Fruit fly (Drosophila melanogaster) whole organism, prepupa: Measurements from ENCODE around the gene Pus1.
A peak's percentile ranks its signal among the peaks of the same experiment; 100 is the strongest.

ENCODE experiments used
- Blimp-1 ChIP-seq: fragments of 200-800 bp; sonication (Bioruptor generic); optimal IDR thresholded peaks from 3 replicates; lab custom pipeline; 2017; ENCODE audit warnings: missing biosample characterization, missing genetic modification characterization, mild to moderate bottlenecking, moderate library complexity, missing genetic modification reagents
- CG10631 ChIP-seq: fragments of 200-800 bp; sonication (Bioruptor generic); optimal IDR thresholded peaks from 2 replicates; lab custom pipeline; 2016; ENCODE audit warnings: missing biosample characterization, missing genetic modification characterization
- CG10669 ChIP-seq: fragments of 200-800 bp; sonication (Bioruptor generic); optimal IDR thresholded peaks from 3 replicates; lab custom pipeline; 2018; ENCODE audit warnings: missing biosample characterization, mild to moderate bottlenecking, missing genetic modification characterization, moderate library complexity
- CG11294 ChIP-seq: fragments of 200-800 bp; sonication (Bioruptor generic); IDR thresholded peaks from 2 replicates; pipeline ENCODE4 v1.3.6; 2022; ENCODE audit warnings: missing biosample characterization, missing genetic modification characterization
- CG11902 ChIP-seq: fragments of 200-800 bp; sonication (Bioruptor generic); optimal IDR thresholded peaks from 3 replicates; lab custom pipeline; 2016; ENCODE audit warnings: missing biosample characterization, missing genetic modification characterization
- CG16779 ChIP-seq: fragments of 200-800 bp; sonication (Bioruptor generic); optimal IDR thresholded peaks from 3 replicates; lab custom pipeline; 2017; ENCODE audit warnings: missing biosample characterization, mild to moderate bottlenecking, missing genetic modification characterization
- CG31627 ChIP-seq: fragments of 200-800 bp; sonication (Bioruptor generic); optimal IDR thresholded peaks from 3 replicates; lab custom pipeline; 2016; ENCODE audit warnings: missing biosample characterization, missing genetic modification characterization
- CG32006 ChIP-seq: fragments of 200-800 bp; sonication (Bioruptor generic); optimal IDR thresholded peaks from 3 replicates; lab custom pipeline; 2017; ENCODE audit warnings: missing biosample characterization, mild to moderate bottlenecking, missing genetic modification characterization
- CG34406 ChIP-seq: fragments of 200-800 bp; sonication (Bioruptor generic); optimal IDR thresholded peaks from 3 replicates; lab custom pipeline; 2016; ENCODE audit warnings: missing biosample characterization, missing genetic modification characterization
- CG3919 ChIP-seq: fragments of 200-800 bp; sonication (Bioruptor generic); optimal IDR thresholded peaks from 3 replicates; lab custom pipeline; 2016; ENCODE audit warnings: missing biosample characterization, missing genetic modification characterization
- CG4318 ChIP-seq: fragments of 200-800 bp; sonication (Bioruptor generic); optimal IDR thresholded peaks from 3 replicates; lab custom pipeline; 2017; ENCODE audit warnings: missing biosample characterization, mild to moderate bottlenecking, missing genetic modification characterization
- CG6163 ChIP-seq: fragments of 200-800 bp; sonication (Bioruptor generic); IDR thresholded peaks from 3 replicates; pipeline ENCODE4 v1.3.6; 2022; ENCODE audit warnings: missing biosample characterization, missing genetic modification characterization
- CG6276 ChIP-seq: fragments of 200-800 bp; sonication (Bioruptor generic); optimal IDR thresholded peaks from 2 replicates; lab custom pipeline; 2017; ENCODE audit warnings: missing biosample characterization, mild to moderate bottlenecking, missing genetic modification characterization
- CG6808 ChIP-seq: fragments of 200-800 bp; sonication (Bioruptor generic); optimal IDR thresholded peaks from 3 replicates; lab custom pipeline; 2017; ENCODE audit warnings: missing biosample characterization, missing genetic modification characterization, mild to moderate bottlenecking, moderate library complexity, missing genetic modification reagents
- CG6854 ChIP-seq: fragments of 200-800 bp; sonication (Bioruptor generic); optimal IDR thresholded peaks from 2 replicates; lab custom pipeline; 2017; ENCODE audit warnings: missing biosample characterization, mild to moderate bottlenecking, missing genetic modification characterization
- CG8119 ChIP-seq: fragments of 200-800 bp; sonication (Bioruptor generic); IDR thresholded peaks from 3 replicates; pipeline ENCODE4 v1.3.6; 2022; ENCODE audit warnings: missing biosample characterization, missing genetic modification characterization
- CG8319 ChIP-seq: fragments of 200-800 bp; sonication (Bioruptor generic); optimal IDR thresholded peaks from 3 replicates; lab custom pipeline; 2016; ENCODE audit warnings: missing biosample characterization, missing genetic modification characterization
- CG8632 ChIP-seq: fragments of 200-800 bp; sonication (Bioruptor generic); optimal IDR thresholded peaks from 3 replicates; lab custom pipeline; 2016; ENCODE audit warnings: missing biosample characterization, missing genetic modification characterization
- CG9139 ChIP-seq: fragments of 200-800 bp; sonication (Bioruptor generic); optimal IDR thresholded peaks from 3 replicates; lab custom pipeline; 2017; ENCODE audit warnings: missing biosample characterization, mild to moderate bottlenecking, missing genetic modification characterization
- Eip75B ChIP-seq: fragments of 200-800 bp; sonication (Bioruptor generic); optimal IDR thresholded peaks from 3 replicates; lab custom pipeline; 2016; ENCODE audit warnings: missing biosample characterization, missing genetic modification characterization
- Eip93F ChIP-seq: fragments of 200-800 bp; sonication (Bioruptor generic); optimal IDR thresholded peaks from 2 replicates; lab custom pipeline; 2016; ENCODE audit warnings: missing biosample characterization, mild to moderate bottlenecking, missing genetic modification characterization
- Ets21C ChIP-seq: fragments of 200-800 bp; sonication (Bioruptor generic); optimal IDR thresholded peaks from 3 replicates; lab custom pipeline; 2016; ENCODE audit warnings: missing biosample characterization, missing genetic modification characterization
- Ets96B ChIP-seq: fragments of 200-800 bp; optimal IDR thresholded peaks from 2 replicates; lab custom pipeline; 2019; ENCODE audit warnings: missing biosample characterization, mild to moderate bottlenecking, missing genetic modification characterization, moderate library complexity
- Gug ChIP-seq: fragments of 200-800 bp; sonication (Bioruptor generic); IDR thresholded peaks from 2 replicates; pipeline ENCODE4 v1.3.6; 2022; ENCODE audit warnings: missing biosample characterization, missing genetic modification characterization
- Hr38 ChIP-seq: sonication (Bioruptor generic); optimal IDR thresholded peaks from 2 replicates; lab custom pipeline; 2016; ENCODE audit warnings: missing biosample characterization, missing genetic modification characterization
- Hr39 ChIP-seq: fragments of 200-800 bp; sonication (Bioruptor generic); optimal IDR thresholded peaks from 2 replicates; lab custom pipeline; 2016; ENCODE audit warnings: missing biosample characterization, missing genetic modification characterization
- Lpt ChIP-seq: fragments of 200-800 bp; sonication (Bioruptor generic); optimal IDR thresholded peaks from 3 replicates; lab custom pipeline; 2016; ENCODE audit warnings: missing biosample characterization, missing genetic modification characterization
- Met ChIP-seq: fragments of 200-800 bp; sonication (Bioruptor generic); optimal IDR thresholded peaks from 3 replicates; lab custom pipeline; 2016; ENCODE audit warnings: missing biosample characterization, missing genetic modification characterization
- OdsH ChIP-seq: fragments of 200-800 bp; sonication (Bioruptor generic); optimal IDR thresholded peaks from 3 replicates; lab custom pipeline; 2016; ENCODE audit warnings: missing biosample characterization, missing genetic modification characterization
- Sox102F ChIP-seq: fragments of 200-800 bp; sonication (Bioruptor generic); optimal IDR thresholded peaks from 2 replicates; lab custom pipeline; 2016; ENCODE audit warnings: missing biosample characterization, mild to moderate bottlenecking, missing genetic modification characterization
- Sox14 ChIP-seq: fragments of 200-800 bp; sonication (Bioruptor generic); optimal IDR thresholded peaks from 3 replicates; lab custom pipeline; 2016; ENCODE audit warnings: missing biosample characterization, missing genetic modification characterization
- Sox15 ChIP-seq: fragments of 200-800 bp; sonication (Bioruptor generic); optimal IDR thresholded peaks from 3 replicates; lab custom pipeline; 2016; ENCODE audit warnings: missing biosample characterization, missing genetic modification characterization
- achi ChIP-seq: fragments of 200-800 bp; sonication (Bioruptor generic); optimal IDR thresholded peaks from 3 replicates; lab custom pipeline; 2016; ENCODE audit warnings: missing biosample characterization, missing genetic modification characterization
- acj6 ChIP-seq: fragments of 200-800 bp; sonication (Bioruptor generic); optimal IDR thresholded peaks from 3 replicates; lab custom pipeline; 2016; ENCODE audit warnings: missing biosample characterization, missing genetic modification characterization
- dsx ChIP-seq: fragments of 200-800 bp; optimal IDR thresholded peaks from 3 replicates; lab custom pipeline; 2019; ENCODE audit warnings: missing biosample characterization, mild to moderate bottlenecking, missing genetic modification characterization, moderate library complexity; ENCODE audit not compliant: poor library complexity, severe bottlenecking
- esn ChIP-seq: fragments of 200-800 bp; sonication (Bioruptor generic); optimal IDR thresholded peaks from 2 replicates; lab custom pipeline; 2016; ENCODE audit warnings: missing biosample characterization, mild to moderate bottlenecking, missing genetic modification characterization, moderate library complexity
- fd59A ChIP-seq: fragments of 200-800 bp; sonication (Bioruptor generic); optimal IDR thresholded peaks from 2 replicates; lab custom pipeline; 2017; ENCODE audit warnings: missing biosample characterization, mild to moderate bottlenecking, missing genetic modification characterization, missing genetic modification reagents
- fd85E ChIP-seq: fragments of 200-800 bp; sonication (Bioruptor generic); optimal IDR thresholded peaks from 3 replicates; lab custom pipeline; 2016; ENCODE audit warnings: missing biosample characterization, missing genetic modification characterization
- lz ChIP-seq: fragments of 200-800 bp; sonication (Bioruptor generic); optimal IDR thresholded peaks from 3 replicates; lab custom pipeline; 2016; ENCODE audit warnings: missing biosample characterization, missing genetic modification characterization
- net ChIP-seq: fragments of 200-800 bp; sonication (Bioruptor generic); optimal IDR thresholded peaks from 3 replicates; lab custom pipeline; 2016; ENCODE audit warnings: missing biosample characterization, missing genetic modification characterization
- pdm3 ChIP-seq: fragments of 200-800 bp; sonication (Bioruptor generic); optimal IDR thresholded peaks from 3 replicates; lab custom pipeline; 2016; ENCODE audit warnings: missing biosample characterization, missing genetic modification characterization
- spab ChIP-seq: fragments of 200-800 bp; sonication (Bioruptor generic); optimal IDR thresholded peaks from 2 replicates; lab custom pipeline; 2017; ENCODE audit warnings: missing biosample characterization, mild to moderate bottlenecking, missing genetic modification characterization, missing genetic modification reagents
- svp ChIP-seq: fragments of 200-800 bp; sonication (Bioruptor generic); peaks from one replicate; lab custom pipeline; 2016; ENCODE audit warnings: missing biosample characterization, missing genetic modification characterization
- topi ChIP-seq: fragments of 200-800 bp; sonication (Bioruptor generic); optimal IDR thresholded peaks from 3 replicates; lab custom pipeline; 2016; ENCODE audit warnings: missing biosample characterization, missing genetic modification characterization
- vri ChIP-seq: fragments of 200-800 bp; sonication (Bioruptor generic); optimal IDR thresholded peaks from 3 replicates; lab custom pipeline; 2016; ENCODE audit warnings: missing biosample characterization, mild to moderate bottlenecking, missing genetic modification characterization

Gene Pus1

DNA sequence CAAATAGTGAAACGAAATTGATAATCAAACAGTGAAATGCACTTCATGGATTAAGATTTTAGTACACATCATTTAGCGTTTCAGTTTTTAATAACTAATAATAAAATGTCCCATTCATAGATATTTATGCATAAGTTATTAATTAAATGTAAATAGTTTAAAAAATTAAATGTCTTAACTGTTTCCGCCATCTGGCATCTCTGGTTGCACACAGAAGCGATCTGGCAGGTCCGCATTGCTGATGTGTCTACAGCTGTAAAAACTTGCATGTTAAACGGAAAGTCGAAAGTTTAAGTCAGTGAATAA is 4.0 kb downstream of the Pus1 start, which contains the start of gene Srp72 (continued):
- TF ChIP-seq Gug (peak; percentile 36; the same call in 1 of the 2 replicates), CG3919 (GFP tag; lab: Kevin White, UChicago) (peak; percentile 52), CG4318 (GFP tag; lab: Kevin White, UChicago) (no peak), CG11902 (peak; percentile 46), net (GFP tag; lab: Kevin White, UChicago) (no peak), CG11294 (GFP tag; lab: Robert Waterston, UW) (peak; percentile 8; the same call in 1 of the 2 replicates), CG31627 (GFP tag; lab: Kevin White, UChicago) (peak; percentile 43), Eip93F (GFP tag; lab: Kevin White, UChicago) (peak; percentile 30), Sox15 (GFP tag; lab: Kevin White, UChicago) (peak; percentile 40), Ets96B (tag; lab: Kevin White, UChicago) (no peak), CG6808 (GFP tag; lab: Kevin White, UChicago) (peak; percentile 41), Met (peak; percentile 55), CG10669 (peak; percentile 41), CG8632 (peak; percentile 29), acj6 (peak; percentile 58), fd85E (GFP tag; lab: Kevin White, UChicago) (no peak), Blimp-1 (GFP tag; lab: Kevin White, UChicago) (no peak), achi (GFP tag; lab: Kevin White, UChicago) (peak; percentile 56), dsx (GFP tag; lab: Kevin White, UChicago) (no peak), CG10631 (GFP tag; lab: Kevin White, UChicago) (peak; percentile 48)

DNA sequence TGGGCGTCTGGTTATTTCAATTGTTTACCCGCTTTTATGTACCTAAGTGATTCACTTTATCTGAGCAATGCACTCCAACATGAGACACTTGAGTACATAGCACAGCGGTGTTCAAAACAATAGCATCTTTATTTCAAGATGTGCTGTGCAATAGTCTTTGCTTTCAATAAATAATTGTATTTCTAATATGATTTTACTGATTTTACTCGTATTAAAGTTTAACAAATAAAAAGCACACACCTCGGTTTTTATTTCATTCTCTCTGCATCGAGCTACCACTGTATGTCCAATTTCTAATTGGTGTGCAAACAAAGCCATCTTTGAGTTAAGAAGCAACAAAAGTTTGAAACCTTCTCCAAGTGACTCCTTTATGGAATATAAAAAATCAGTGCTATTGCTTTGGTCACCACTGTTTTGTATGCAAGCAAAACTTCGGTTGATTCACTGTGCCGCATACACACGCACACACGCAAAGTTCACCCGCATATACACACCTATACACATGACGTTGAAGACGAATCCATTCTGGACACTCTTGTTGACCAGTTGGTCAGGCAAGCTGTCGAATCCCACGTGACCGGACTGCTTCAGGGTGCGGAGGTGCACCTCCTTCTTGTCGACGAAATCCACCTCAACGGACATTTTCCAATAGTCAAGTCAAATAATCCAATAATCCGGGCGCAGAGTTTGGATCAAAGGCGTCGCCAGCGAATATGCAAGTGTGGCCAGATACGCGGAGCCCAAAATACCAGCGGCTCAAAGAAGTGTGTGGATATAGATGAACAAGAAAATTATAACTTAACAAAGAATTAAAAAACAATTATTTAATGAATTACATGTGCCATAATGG is 4.6 kb downstream of the Pus1 start, which contains the start of gene Septin2:
Gene Septin2, minus strand, starts transcription at position 727 of the 850 bp plus-strand sequence.
- peak; percentile 75 for TF ChIP-seq Gug
- no peak for TF ChIP-seq Hr38 (GFP tag; lab: Kevin White, UChicago)
- TF ChIP-seq Hr39 (GFP tag; lab: Kevin White, UChicago) = peak; percentile 93
- peak; percentile 87 for TF ChIP-seq Ets21C (GFP tag; lab: Kevin White, UChicago)
- TF ChIP-seq achi (GFP tag; lab: Kevin White, UChicago) = peak; percentile 92
- peak; percentile 93 for TF ChIP-seq pdm3
- peak; percentile 85 for TF ChIP-seq CG11902
- peak; percentile 94 for TF ChIP-seq Sox102F
- peak; percentile 89 for TF ChIP-seq Ets96B (tag; lab: Kevin White, UChicago)
- peak; percentile 92 for TF ChIP-seq CG8319 (GFP tag; lab: Kevin White, UChicago)
- TF ChIP-seq CG10631 (GFP tag; lab: Kevin White, UChicago) = peak; percentile 90
- TF ChIP-seq CG6163 (GFP tag; lab: Robert Waterston, UW) = peak; percentile 78
- peak; percentile 88 for TF ChIP-seq Sox15 (GFP tag; lab: Kevin White, UChicago)
- TF ChIP-seq fd59A (GFP tag; lab: Kevin White, UChicago) = peak; percentile 92
- TF ChIP-seq acj6 = peak; percentile 92
- peak; percentile 97 for TF ChIP-seq CG32006 (GFP tag; lab: Kevin White, UChicago)
- TF ChIP-seq dsx (GFP tag; lab: Kevin White, UChicago) = peak; percentile 85
- peak; percentile 94 for TF ChIP-seq CG8632
- peak; percentile 87 for TF ChIP-seq Lpt (GFP tag; lab: Kevin White, UChicago)
- peak; percentile 92 for TF ChIP-seq CG34406 (GFP tag; lab: Kevin White, UChicago)
- peak; percentile 90 for TF ChIP-seq spab
- TF ChIP-seq CG6276 (GFP tag; lab: Kevin White, UChicago) = peak; percentile 96
- TF ChIP-seq esn = peak; percentile 96
- peak; percentile 85 for TF ChIP-seq Blimp-1 (GFP tag; lab: Kevin White, UChicago)
- peak; percentile 93 for TF ChIP-seq CG6808 (GFP tag; lab: Kevin White, UChicago)
- TF ChIP-seq Eip75B (GFP tag; lab: Kevin White, UChicago) = peak; percentile 93
- peak; percentile 96 for TF ChIP-seq topi
- TF ChIP-seq vri (GFP tag; lab: Kevin White, UChicago) = peak; percentile 84
- no peak for TF ChIP-seq CG4318 (GFP tag; lab: Kevin White, UChicago)
- TF ChIP-seq CG11294 (GFP tag; lab: Robert Waterston, UW) = peak; percentile 80
- peak; percentile 97 for TF ChIP-seq svp
- peak; percentile 94 for TF ChIP-seq CG8119
- TF ChIP-seq CG9139 (GFP tag; lab: Kevin White, UChicago) = peak; percentile 80
- TF ChIP-seq Eip93F (GFP tag; lab: Kevin White, UChicago) = peak; percentile 80
- TF ChIP-seq lz (GFP tag; lab: Kevin White, UChicago) = peak; percentile 93
- TF ChIP-seq Sox14 (GFP tag; lab: Kevin White, UChicago) = peak; percentile 93
- peak; percentile 81 for TF ChIP-seq CG16779 (tag; lab: Kevin White, UChicago)
- peak; percentile 91 for TF ChIP-seq CG6854 (GFP tag; lab: Kevin White, UChicago)
- TF ChIP-seq OdsH = peak; percentile 94
- peak; percentile 94 for TF ChIP-seq CG3919 (GFP tag; lab: Kevin White, UChicago)
